Fruit fly (Drosophila melanogaster) whole organism, wandering third instar larva: ENCODE measurements around the gene Ir68a.

ENCODE experiments used
- Abd-B ChIP-seq: fragments of >200 bp; optimal IDR thresholded peaks from 2 replicates; lab custom pipeline; 2017; ENCODE audit warnings: missing biosample characterization, missing genetic modification characterization
- CG32264 ChIP-seq: fragments of 200-800 bp; sonication (Bioruptor generic); optimal IDR thresholded peaks from 2 replicates; lab custom pipeline; 2016; ENCODE audit warnings: missing biosample characterization, missing genetic modification characterization
- CrebA ChIP-seq: fragments of 200-800 bp; sonication (Bioruptor generic); optimal IDR thresholded peaks from 2 replicates; lab custom pipeline; 2016; ENCODE audit warnings: missing biosample characterization, mild to moderate bottlenecking, missing genetic modification characterization, borderline replicate concordance
- Dfd ChIP-seq: fragments of >200 bp; optimal IDR thresholded peaks from 2 replicates; lab custom pipeline; 2017; ENCODE audit warnings: missing biosample characterization, missing genetic modification characterization
- Dif ChIP-seq: fragments of 200-275, 200-300 bp; sonication (Bioruptor generic); optimal IDR thresholded peaks from 2 replicates; lab custom pipeline; 2018; ENCODE audit warnings: missing biosample characterization, missing genetic modification characterization; ENCODE audit not compliant: partially characterized antibody
- GATAd ChIP-seq: sonication (Bioruptor generic); optimal IDR thresholded peaks from 2 replicates; lab custom pipeline; 2016; ENCODE audit warnings: missing biosample characterization, missing genetic modification characterization
- HLH106 ChIP-seq: fragments of 200-800 bp; optimal IDR thresholded peaks from 3 replicates; lab custom pipeline; 2019; ENCODE audit warnings: missing biosample characterization, mild to moderate bottlenecking, missing genetic modification characterization, moderate library complexity
- Hr78 ChIP-seq: fragments of >200 bp; optimal IDR thresholded peaks from 2 replicates; lab custom pipeline; 2017; ENCODE audit warnings: missing biosample characterization, missing genetic modification characterization
- Hr83 ChIP-seq: fragments of 200-300 bp; sonication (Bioruptor generic); optimal IDR thresholded peaks from 2 replicates; lab custom pipeline; 2016; ENCODE audit warnings: missing biosample characterization, mild to moderate bottlenecking, missing genetic modification characterization, moderate library complexity; ENCODE audit not compliant: poor library complexity, severe bottlenecking
- Jra ChIP-seq: sonication (Bioruptor generic); optimal IDR thresholded peaks from 2 replicates; lab custom pipeline; 2016; ENCODE audit warnings: missing biosample characterization, missing genetic modification characterization
- Mio ChIP-seq: sonication (Bioruptor generic); optimal IDR thresholded peaks from 2 replicates; lab custom pipeline; 2016; ENCODE audit warnings: missing biosample characterization, missing genetic modification characterization
- Myc ChIP-seq: fragments of >200 bp; optimal IDR thresholded peaks from 2 replicates; lab custom pipeline; 2017
- N ChIP-seq: fragments of >200 bp; optimal IDR thresholded peaks from 2 replicates; lab custom pipeline; 2018; ENCODE audit warnings: missing biosample characterization, missing external identifiers, missing genetic modification characterization
- OdsH ChIP-seq: fragments of 200-800 bp; sonication (Bioruptor generic); optimal IDR thresholded peaks from 2 replicates; lab custom pipeline; 2016; ENCODE audit warnings: missing biosample characterization, mild to moderate bottlenecking, missing genetic modification characterization
- Rel ChIP-seq, 2 experiments: fragments of 200-800 bp; sonication (Bioruptor generic) in 1 of 2; optimal IDR thresholded peaks; 2 replicates in 1 of 2; 3 replicates in 1 of 2; lab custom pipeline; 2016 to 2019; ENCODE audit warnings: mild to moderate bottlenecking in 2 of 2, missing biosample characterization in 2 of 2, missing genetic modification characterization in 2 of 2, moderate library complexity in 1 of 2
- Sp1 ChIP-seq: fragments of 200-800 bp; sonication (Bioruptor generic); optimal IDR thresholded peaks from 3 replicates; lab custom pipeline; 2019; ENCODE audit warnings: missing biosample characterization, mild to moderate bottlenecking, missing genetic modification characterization, moderate library complexity
- Vsx2 ChIP-seq: fragments of 200-300, 225-300 bp; sonication (Bioruptor generic); optimal IDR thresholded peaks from 2 replicates; lab custom pipeline; 2018; ENCODE audit warnings: missing biosample characterization, missing genetic modification characterization; ENCODE audit not compliant: partially characterized antibody
- br ChIP-seq: fragments of 200-800 bp; sonication (Bioruptor generic); optimal IDR thresholded peaks from 2 replicates; lab custom pipeline; 2016; ENCODE audit warnings: missing biosample characterization, missing genetic modification characterization
- brk ChIP-seq: fragments of 200-800 bp; sonication (Bioruptor generic); optimal IDR thresholded peaks from 2 replicates; lab custom pipeline; 2016; ENCODE audit warnings: missing biosample characterization, mild to moderate bottlenecking, missing genetic modification characterization
- dl ChIP-seq, 2 experiments: fragments of 175-275, 200-275 bp in 1 of 2; fragments of 200-275 bp in 1 of 2; sonication (Bioruptor generic); optimal IDR thresholded peaks; lab custom pipeline; 2018; ENCODE audit warnings: mild to moderate bottlenecking in 2 of 2, missing biosample characterization in 2 of 2, missing genetic modification characterization in 2 of 2, moderate library complexity in 2 of 2; ENCODE audit not compliant: partially characterized antibody in 2 of 2, insufficient read depth in 1 of 2
- dmrt93B ChIP-seq: fragments of 200-800 bp; sonication (Bioruptor generic); optimal IDR thresholded peaks from 2 replicates; lab custom pipeline; 2018; ENCODE audit warnings: missing biosample characterization, mild to moderate bottlenecking, missing genetic modification characterization
- dsf ChIP-seq: sonication (Bioruptor generic); optimal IDR thresholded peaks from 2 replicates; lab custom pipeline; 2016; ENCODE audit warnings: missing biosample characterization, missing genetic modification characterization, borderline replicate concordance
- ey ChIP-seq: fragments of 200-800 bp; sonication (Bioruptor generic); optimal IDR thresholded peaks from 2 replicates; lab custom pipeline; 2016; ENCODE audit warnings: missing biosample characterization, missing genetic modification characterization
- foxo ChIP-seq, 2 experiments: fragments of 200-800 bp; sonication (Bioruptor generic); optimal IDR thresholded peaks; 2 replicates in 1 of 2; 3 replicates in 1 of 2; lab custom pipeline; 2016 to 2017; ENCODE audit warnings: missing biosample characterization in 2 of 2, missing genetic modification characterization in 2 of 2
- fru ChIP-seq: fragments of 200-800 bp; sonication (Bioruptor generic); optimal IDR thresholded peaks from 3 replicates; lab custom pipeline; 2016; ENCODE audit warnings: missing biosample characterization, mild to moderate bottlenecking, missing genetic modification characterization
- h ChIP-seq: fragments of 200-800 bp; sonication (Bioruptor generic); optimal IDR thresholded peaks from 3 replicates; lab custom pipeline; 2016; ENCODE audit warnings: missing biosample characterization, mild to moderate bottlenecking, missing genetic modification characterization
- jim ChIP-seq: fragments of 175-275, 200-325 bp; sonication (Bioruptor generic); optimal IDR thresholded peaks from 2 replicates; lab custom pipeline; 2016; ENCODE audit warnings: missing biosample characterization, mild to moderate bottlenecking, missing genetic modification characterization
- lola ChIP-seq: fragments of >200 bp; optimal IDR thresholded peaks from 2 replicates; lab custom pipeline; 2017; ENCODE audit warnings: missing biosample characterization, missing genetic modification characterization
- pan ChIP-seq: fragments of >200 bp; optimal IDR thresholded peaks from 2 replicates; lab custom pipeline; 2017
- psq ChIP-seq: fragments of 200-800 bp; sonication (Bioruptor generic); optimal IDR thresholded peaks from 3 replicates; lab custom pipeline; 2017; ENCODE audit warnings: missing biosample characterization, mild to moderate bottlenecking, missing genetic modification characterization, moderate library complexity
- rgr ChIP-seq: fragments of 200-800 bp; sonication (Bioruptor generic); optimal IDR thresholded peaks from 3 replicates; lab custom pipeline; 2016; ENCODE audit warnings: missing biosample characterization, mild to moderate bottlenecking, missing genetic modification characterization
- sage ChIP-seq: fragments of 200-800 bp; sonication (Bioruptor generic); optimal IDR thresholded peaks from 2 replicates; lab custom pipeline; 2016; ENCODE audit warnings: missing biosample characterization, mild to moderate bottlenecking, missing genetic modification characterization
- sv ChIP-seq: fragments of 200-800 bp; sonication (Bioruptor generic); optimal IDR thresholded peaks from 3 replicates; lab custom pipeline; 2016; ENCODE audit warnings: missing biosample characterization, missing genetic modification characterization
- tai ChIP-seq: sonication (Bioruptor generic); optimal IDR thresholded peaks from 2 replicates; lab custom pipeline; 2016; ENCODE audit warnings: missing biosample characterization, missing genetic modification characterization
- usp ChIP-seq: fragments of >200 bp; optimal IDR thresholded peaks from 2 replicates; lab custom pipeline; 2017; ENCODE audit warnings: missing biosample characterization, missing genetic modification characterization
- woc ChIP-seq: sonication (Bioruptor generic); optimal IDR thresholded peaks from 2 replicates; lab custom pipeline; 2016; ENCODE audit warnings: missing biosample characterization, mild to moderate bottlenecking, missing genetic modification characterization

Gene Ir68a

dm6 chr3L:11243292-11243670 lies 7.3 kb upstream of the Ir68a start:
- no peak for TF ChIP-seq CrebA (GFP tag; lab: Kevin White, UChicago)
- TF ChIP-seq Rel (GFP tag; optimal IDR thresholded peaks at IDR 0.05; lab: Kevin White, UChicago), result no peak
- no peak for TF ChIP-seq Rel (tag; optimal IDR thresholded peaks at IDR 0.05; lab: Kevin White, UChicago)
- TF ChIP-seq brk (GFP tag; lab: Kevin White, UChicago), result no peak
- no peak for TF ChIP-seq tai
- no peak for TF ChIP-seq HLH106
- no peak for TF ChIP-seq jim (GFP tag; lab: Kevin White, UChicago)
- no peak for TF ChIP-seq woc
- no peak for TF ChIP-seq OdsH (GFP tag; lab: Kevin White, UChicago)
- no peak for TF ChIP-seq dl (GFP tag; optimal IDR thresholded peaks at IDR 0.05; lab: Kevin White, UChicago; ENCODE audit: insufficient read depth in 1 of 2, partially characterized antibody in 2 of 2)
- no peak for TF ChIP-seq Myc (lab: Kevin White, UChicago)
- no peak for TF ChIP-seq pan (lab: Kevin White, UChicago)
- no peak for TF ChIP-seq Jra (GFP tag; lab: Kevin White, UChicago)
- TF ChIP-seq Vsx2 (GFP tag; lab: Kevin White, UChicago), result no peak
- no peak for TF ChIP-seq usp (GFP tag; lab: Kevin White, UChicago)
- TF ChIP-seq Sp1 (GFP tag; lab: Kevin White, UChicago), result no peak

- TF ChIP-seq lola (GFP tag; lab: Kevin White, UChicago), result no peak
- TF ChIP-seq Dif (GFP tag; lab: Kevin White, UChicago), result peak; percentile 33
- no peak for TF ChIP-seq OdsH (GFP tag; lab: Kevin White, UChicago)
- no peak for TF ChIP-seq CG32264 (GFP tag; lab: Kevin White, UChicago)
- no peak for TF ChIP-seq ey (GFP tag; lab: Kevin White, UChicago)
- no peak for TF ChIP-seq jim (GFP tag; lab: Kevin White, UChicago)
- TF ChIP-seq Rel (GFP tag; optimal IDR thresholded peaks at IDR 0.05; lab: Kevin White, UChicago), result no peak
- TF ChIP-seq Rel (tag; optimal IDR thresholded peaks at IDR 0.05; lab: Kevin White, UChicago), result no peak
- TF ChIP-seq sage (GFP tag; lab: Kevin White, UChicago), result no peak
- TF ChIP-seq Abd-B (GFP tag; lab: Kevin White, UChicago), result no peak
- peak; percentile 44 for TF ChIP-seq tai
- peak; percentile 20 for TF ChIP-seq Vsx2 (GFP tag; lab: Kevin White, UChicago)
- peak; percentile 39 for TF ChIP-seq br (GFP tag; lab: Kevin White, UChicago)
- peak in 1 of 2 experiments; percentile 10 for TF ChIP-seq foxo (GFP tag; optimal IDR thresholded peaks at IDR 0.05; lab: Kevin White, UChicago)
- TF ChIP-seq dl (GFP tag; optimal IDR thresholded peaks at IDR 0.05; lab: Kevin White, UChicago; ENCODE audit: insufficient read depth in 1 of 2, partially characterized antibody in 2 of 2), result peak in 1 of 2 experiments; percentile 33
- no peak for TF ChIP-seq h (GFP tag; lab: Kevin White, UChicago)
- no peak for TF ChIP-seq GATAd (GFP tag; lab: Kevin White, UChicago)
- TF ChIP-seq Sp1 (GFP tag; lab: Kevin White, UChicago), result no peak
- no peak for TF ChIP-seq sv (GFP tag; lab: Kevin White, UChicago)
- TF ChIP-seq Hr78 (GFP tag; lab: Kevin White, UChicago), result no peak
Observed at dm6 chr3L:11242410-11243291, 6.6 kb upstream of the Ir68a start.

- TF ChIP-seq h (GFP tag; lab: Kevin White, UChicago) (peak; percentile 56), Rel (GFP tag; optimal IDR thresholded peaks at IDR 0.05; lab: Kevin White, UChicago) (no peak), Rel (tag; optimal IDR thresholded peaks at IDR 0.05; lab: Kevin White, UChicago) (peak; percentile 39), br (GFP tag; lab: Kevin White, UChicago) (peak; percentile 65), rgr (no peak), CrebA (GFP tag; lab: Kevin White, UChicago) (no peak)
Observed at dm6 chr3L:11241949-11242348, 5.9 kb upstream of the Ir68a start.

- no peak for TF ChIP-seq fru (GFP tag; lab: Kevin White, UChicago)
- TF ChIP-seq Mio, result no peak
- TF ChIP-seq Hr83, result no peak
- no peak for TF ChIP-seq sage (GFP tag; lab: Kevin White, UChicago)
- no peak for TF ChIP-seq N (GFP tag; lab: Kevin White, UChicago)
- TF ChIP-seq br (GFP tag; lab: Kevin White, UChicago), result peak; percentile 55
- no peak for TF ChIP-seq sv (GFP tag; lab: Kevin White, UChicago)
- TF ChIP-seq CrebA (GFP tag; lab: Kevin White, UChicago), result peak; percentile 13
- no peak for TF ChIP-seq dmrt93B (GFP tag; lab: Kevin White, UChicago)
- TF ChIP-seq Jra (GFP tag; lab: Kevin White, UChicago), result no peak
- no peak for TF ChIP-seq woc
- TF ChIP-seq Vsx2 (GFP tag; lab: Kevin White, UChicago), result no peak
- TF ChIP-seq dsf, result no peak
- peak in 1 of 2 experiments; percentile 1 for TF ChIP-seq foxo (GFP tag; optimal IDR thresholded peaks at IDR 0.05; lab: Kevin White, UChicago)
- no peak for TF ChIP-seq Myc (lab: Kevin White, UChicago)
- TF ChIP-seq brk (GFP tag; lab: Kevin White, UChicago), result no peak
- no peak for TF ChIP-seq OdsH (GFP tag; lab: Kevin White, UChicago)
- no peak for TF ChIP-seq usp (GFP tag; lab: Kevin White, UChicago)
- TF ChIP-seq GATAd (GFP tag; lab: Kevin White, UChicago), result no peak
- TF ChIP-seq Abd-B (GFP tag; lab: Kevin White, UChicago), result no peak
- no peak for TF ChIP-seq dl (GFP tag; optimal IDR thresholded peaks at IDR 0.05; lab: Kevin White, UChicago; ENCODE audit: insufficient read depth in 1 of 2, partially characterized antibody in 2 of 2)
- no peak for TF ChIP-seq CG32264 (GFP tag; lab: Kevin White, UChicago)
- TF ChIP-seq ey (GFP tag; lab: Kevin White, UChicago), result no peak
- no peak for TF ChIP-seq Hr78 (GFP tag; lab: Kevin White, UChicago)
- no peak for TF ChIP-seq Rel (GFP tag; optimal IDR thresholded peaks at IDR 0.05; lab: Kevin White, UChicago)
- TF ChIP-seq Rel (tag; optimal IDR thresholded peaks at IDR 0.05; lab: Kevin White, UChicago), result peak; percentile 5
- no peak for TF ChIP-seq Dfd (GFP tag; lab: Kevin White, UChicago)
- peak; percentile 2 for TF ChIP-seq psq (GFP tag; lab: Kevin White, UChicago)
Observed at dm6 chr3L:11239191-11239641, 3.2 kb upstream of the Ir68a start.
